Fruit fly (Drosophila melanogaster) whole organism, embryonic: ENCODE measurements around the gene Sec5.

Source experiments
- C15 ChIP-seq: fragments of 200-800 bp; sonication (Bioruptor generic); IDR thresholded peaks from 3 replicates; pipeline ENCODE4 v1.3.6; 2022; ENCODE audit warnings: missing biosample characterization, missing genetic modification characterization
- CG10321 ChIP-seq: fragments of 200-800 bp; sonication (Bioruptor generic); IDR thresholded peaks from 2 replicates; pipeline ENCODE4 v1.3.6; 2022; ENCODE audit warnings: missing biosample characterization, missing genetic modification characterization
- CG12155 ChIP-seq: fragments of 200-800 bp; sonication (Bioruptor generic); optimal IDR thresholded peaks from 3 replicates; lab custom pipeline; 2016; ENCODE audit warnings: missing biosample characterization, missing genetic modification characterization
- CG13424 ChIP-seq: fragments of 200-800 bp; sonication (Bioruptor generic); optimal IDR thresholded peaks from 2 replicates; lab custom pipeline; 2019; ENCODE audit warnings: missing biosample characterization, mild to moderate bottlenecking, missing genetic modification characterization, moderate library complexity
- CG14965 ChIP-seq: fragments of 200-800 bp; sonication (Bioruptor generic); optimal IDR thresholded peaks from 2 replicates; lab custom pipeline; 2016; ENCODE audit warnings: missing biosample characterization, missing genetic modification characterization, borderline replicate concordance
- CG1529 ChIP-seq: fragments of 200-800 bp; sonication (Bioruptor generic); optimal IDR thresholded peaks from 3 replicates; lab custom pipeline; 2018; ENCODE audit warnings: missing biosample characterization, missing genetic modification characterization
- CG16813 ChIP-seq: fragments of 200-800 bp; sonication (Bioruptor generic); IDR thresholded peaks from 3 replicates; pipeline ENCODE4 v1.3.6; 2022; ENCODE audit warnings: missing biosample characterization, missing genetic modification characterization; ENCODE audit not compliant: partially characterized antibody
- CG1792 ChIP-seq: fragments of 200-800 bp; sonication (Bioruptor generic); optimal IDR thresholded peaks from 2 replicates; lab custom pipeline; 2016; ENCODE audit warnings: missing biosample characterization, missing genetic modification characterization
- CG18476 ChIP-seq: fragments of 200-800 bp; sonication (Bioruptor generic); optimal IDR thresholded peaks from 2 replicates; lab custom pipeline; 2016; ENCODE audit warnings: missing biosample characterization, mild to moderate bottlenecking, missing genetic modification characterization
- CG18599 ChIP-seq: fragments of 200-800 bp; sonication (Bioruptor generic); optimal IDR thresholded peaks from 3 replicates; lab custom pipeline; 2017; ENCODE audit warnings: missing biosample characterization, missing genetic modification characterization, mild to moderate bottlenecking, moderate library complexity, missing genetic modification reagents
- CG18619 ChIP-seq: fragments of 200-800 bp; sonication (Bioruptor generic); optimal IDR thresholded peaks from 3 replicates; lab custom pipeline; 2017; ENCODE audit warnings: missing biosample characterization, mild to moderate bottlenecking, missing genetic modification characterization
- CG3163 ChIP-seq: fragments of 200-800 bp; sonication (Bioruptor generic); optimal IDR thresholded peaks from 3 replicates; lab custom pipeline; 2016; ENCODE audit warnings: missing biosample characterization, missing genetic modification characterization
- CG33213 ChIP-seq: fragments of 200-800 bp; sonication (Bioruptor generic); optimal IDR thresholded peaks from 3 replicates; lab custom pipeline; 2016; ENCODE audit warnings: missing biosample characterization, missing genetic modification characterization
- CG33557 ChIP-seq: fragments of 200-800 bp; sonication (Bioruptor generic); optimal IDR thresholded peaks from 2 replicates; lab custom pipeline; 2019; ENCODE audit warnings: missing biosample characterization, mild to moderate bottlenecking, missing genetic modification characterization, moderate library complexity
- CG3726 ChIP-seq: fragments of 200-800 bp; sonication (Bioruptor generic); IDR thresholded peaks from 3 replicates; pipeline ENCODE4, ENCODE4 v1.3.6; 2022; ENCODE audit warnings: missing biosample characterization, missing genetic modification characterization
- CG3995 ChIP-seq: fragments of 200-800 bp; sonication (Bioruptor generic); optimal IDR thresholded peaks from 3 replicates; lab custom pipeline; 2016; ENCODE audit warnings: missing biosample characterization, missing genetic modification characterization
- CG4328 ChIP-seq: fragments of 200-800 bp; sonication (Bioruptor generic); optimal IDR thresholded peaks from 3 replicates; lab custom pipeline; 2017; ENCODE audit warnings: missing biosample characterization, missing genetic modification reagents, missing genetic modification characterization
- CG4820 ChIP-seq: fragments of 200-800 bp; sonication (Bioruptor generic); optimal IDR thresholded peaks from 3 replicates; lab custom pipeline; 2016; ENCODE audit warnings: missing biosample characterization, missing genetic modification characterization
- CG8290 ChIP-seq, 3 experiments: fragments of 200-800 bp; sonication (Bioruptor generic); optimal IDR thresholded peaks; 2 replicates each; lab custom pipeline; 2016 to 2019; ENCODE audit warnings: missing biosample characterization in 3 of 3, missing genetic modification characterization in 3 of 3, mild to moderate bottlenecking in 2 of 3, moderate library complexity in 1 of 3
- CG8765 ChIP-seq: fragments of 200-800 bp; sonication (Bioruptor generic); IDR thresholded peaks from 2 replicates; pipeline ENCODE4 v1.3.6; 2022; ENCODE audit warnings: missing biosample characterization, missing genetic modification characterization
- CHES-1-like ChIP-seq: fragments of 200-800 bp; sonication (Bioruptor generic); optimal IDR thresholded peaks from 2 replicates; lab custom pipeline; 2016; ENCODE audit warnings: missing biosample characterization, missing genetic modification characterization
- Dfd ChIP-seq, 2 experiments: fragments of >200 bp; optimal IDR thresholded peaks; 2 replicates each; lab custom pipeline; 2017; ENCODE audit warnings: missing biosample characterization in 2 of 2, missing genetic modification characterization in 2 of 2
- Doc2 ChIP-seq: fragments of 200-800 bp; sonication (Bioruptor generic); IDR thresholded peaks from 2 replicates; pipeline ENCODE4 v1.3.6; 2022; ENCODE audit warnings: missing biosample characterization, missing genetic modification characterization
- Fer2 ChIP-seq: fragments of 200-800 bp; sonication (Bioruptor generic); optimal IDR thresholded peaks from 2 replicates; lab custom pipeline; 2018; ENCODE audit warnings: missing biosample characterization, mild to moderate bottlenecking, missing genetic modification characterization, moderate library complexity
- HLH3B ChIP-seq: fragments of 200-800 bp; sonication (Bioruptor generic); IDR thresholded peaks from 2 replicates; pipeline ENCODE4 v1.3.6; 2022; ENCODE audit warnings: missing biosample characterization, missing genetic modification characterization
- HLH54F ChIP-seq: fragments of 200-800 bp; sonication (Bioruptor generic); optimal IDR thresholded peaks from 3 replicates; lab custom pipeline; 2016; ENCODE audit warnings: missing biosample characterization, missing genetic modification characterization
- Kr ChIP-seq: fragments of 200-800 bp; sonication (Bioruptor generic); optimal IDR thresholded peaks from 2 replicates; lab custom pipeline; 2017; ENCODE audit warnings: missing biosample characterization, mild to moderate bottlenecking, missing genetic modification characterization
- Lim3 ChIP-seq: fragments of 200-800 bp; sonication (Bioruptor generic); IDR thresholded peaks from 2 replicates; pipeline ENCODE4 v1.3.6; 2022; ENCODE audit warnings: missing biosample characterization, missing genetic modification characterization
- MBD-R2 ChIP-seq: fragments of 200-800 bp; sonication (Bioruptor generic); IDR thresholded peaks from 2 replicates; pipeline ENCODE4 v1.3.6; 2022; ENCODE audit warnings: missing biosample characterization, missing genetic modification characterization
- Spps ChIP-seq: fragments of 200-800 bp; sonication (Bioruptor generic); optimal IDR thresholded peaks from 2 replicates; lab custom pipeline; 2018; ENCODE audit warnings: missing biosample characterization, mild to moderate bottlenecking, missing genetic modification characterization
- Taf1 ChIP-seq: fragments of 200-800 bp; sonication (Bioruptor generic); IDR thresholded peaks from 2 replicates; pipeline ENCODE4 v1.3.6; 2022; ENCODE audit warnings: missing biosample characterization, missing genetic modification characterization
- Vsx1 ChIP-seq: fragments of 200-800 bp; sonication (Bioruptor generic); optimal IDR thresholded peaks from 2 replicates; lab custom pipeline; 2017; ENCODE audit warnings: missing biosample characterization, mild to moderate bottlenecking, missing genetic modification characterization, missing genetic modification reagents
- ap ChIP-seq: fragments of 200-800 bp; sonication (Bioruptor generic); IDR thresholded peaks from 2 replicates; pipeline ENCODE4 v1.3.6; 2022; ENCODE audit warnings: missing biosample characterization, missing genetic modification characterization
- br ChIP-seq: fragments of >200 bp; optimal IDR thresholded peaks from 2 replicates; lab custom pipeline; 2017
- cato ChIP-seq: fragments of 200-800 bp; sonication (Bioruptor generic); optimal IDR thresholded peaks from 2 replicates; lab custom pipeline; 2016; ENCODE audit warnings: missing biosample characterization, missing genetic modification characterization, borderline replicate concordance
- dmrt11E ChIP-seq: fragments of 200-800 bp; sonication (Bioruptor generic); optimal IDR thresholded peaks from 3 replicates; lab custom pipeline; 2018; ENCODE audit warnings: missing biosample characterization, mild to moderate bottlenecking, missing genetic modification characterization, moderate library complexity
- ems ChIP-seq: fragments of 200-800 bp; sonication (Bioruptor generic); optimal IDR thresholded peaks from 3 replicates; lab custom pipeline; 2016; ENCODE audit warnings: missing biosample characterization, missing genetic modification characterization
- hb ChIP-seq: fragments of 200-800 bp; sonication (Bioruptor generic); IDR thresholded peaks from 3 replicates; pipeline ENCODE4 v1.3.6; 2022; ENCODE audit warnings: missing biosample characterization, missing genetic modification characterization; ENCODE audit not compliant: partially characterized antibody
- jing ChIP-seq: fragments of 200-800 bp; sonication (Bioruptor generic); optimal IDR thresholded peaks from 2 replicates; lab custom pipeline; 2018; ENCODE audit warnings: missing biosample characterization, mild to moderate bottlenecking, missing genetic modification characterization
- jumu ChIP-seq: fragments of 200-800 bp; sonication (Bioruptor generic); optimal IDR thresholded peaks from 3 replicates; lab custom pipeline; 2016; ENCODE audit warnings: missing biosample characterization, missing genetic modification characterization
- kay ChIP-seq: fragments of 200-800 bp; sonication (Bioruptor generic); optimal IDR thresholded peaks from 2 replicates; lab custom pipeline; 2016; ENCODE audit warnings: missing biosample characterization, missing genetic modification characterization
- kni ChIP-seq: fragments of 200-800 bp; sonication (Bioruptor generic); optimal IDR thresholded peaks from 3 replicates; lab custom pipeline; 2017; ENCODE audit warnings: mild to moderate bottlenecking, missing biosample characterization, missing genetic modification reagents, missing genetic modification characterization
- psq ChIP-seq: fragments of 200-800 bp; sonication (Bioruptor generic); optimal IDR thresholded peaks from 2 replicates; lab custom pipeline; 2017; ENCODE audit warnings: missing biosample characterization, missing genetic modification characterization
- ranshi ChIP-seq: fragments of 200-800 bp; sonication (Bioruptor generic); IDR thresholded peaks from 2 replicates; pipeline ENCODE4 v1.3.6; 2022; ENCODE audit warnings: missing biosample characterization, missing genetic modification characterization
- stc ChIP-seq: fragments of 200-800 bp; sonication (Bioruptor generic); IDR thresholded peaks from 2 replicates; pipeline ENCODE4 v1.3.6; 2022; ENCODE audit warnings: missing biosample characterization, missing genetic modification characterization
- toy ChIP-seq: fragments of 200-800 bp; sonication (Bioruptor generic); IDR thresholded peaks from 2 replicates; pipeline ENCODE4 v1.3.6; 2022; ENCODE audit warnings: missing biosample characterization, missing genetic modification characterization
- ttk ChIP-seq: fragments of 200-800 bp; sonication (Bioruptor generic); IDR thresholded peaks from 2 replicates; pipeline ENCODE4 v2.1.2; 2022; ENCODE audit warnings: missing biosample characterization, missing genetic modification characterization
- tx ChIP-seq: fragments of 200-800 bp; sonication (Bioruptor generic); optimal IDR thresholded peaks from 2 replicates; lab custom pipeline; 2016; ENCODE audit warnings: missing biosample characterization, missing genetic modification characterization
- vnd ChIP-seq: fragments of 200-800 bp; sonication (Bioruptor generic); IDR thresholded peaks from 3 replicates; pipeline ENCODE4 v1.3.6; 2022; ENCODE audit warnings: missing biosample characterization, missing genetic modification characterization; ENCODE audit not compliant: partially characterized antibody

Gene Sec5

dm6 chr2L:3507209-3508164 lies 50.4 kb downstream of the Sec5 start, which contains the start of gene tim (continued):
- no peak for TF ChIP-seq CG8290 (GFP tag; optimal IDR thresholded peaks at IDR 0.05; lab: Kevin White, UChicago)
- TF ChIP-seq CG8290 (tag; optimal IDR thresholded peaks at IDR 0.05; lab: Kevin White, UChicago): no peak
- no peak for TF ChIP-seq br (lab: Kevin White, UChicago)
- no peak for TF ChIP-seq CG8765
- TF ChIP-seq vnd (GFP tag; lab: Robert Waterston, UW): no peak
- no peak for TF ChIP-seq Dfd (GFP tag; optimal IDR thresholded peaks at IDR 0.05; lab: Kevin White, UChicago)
- no peak for TF ChIP-seq HLH54F (GFP tag; lab: Kevin White, UChicago)
- no peak for TF ChIP-seq C15
- 0 out of 2 replicates have a peak, but pooled peaks have one; percentile 14 for TF ChIP-seq ap
- TF ChIP-seq hb: no peak
- no peak; the same call in 1 of the 2 replicates for TF ChIP-seq MBD-R2 (GFP tag; lab: Robert Waterston, UW)
- TF ChIP-seq CG18599 (GFP tag; lab: Kevin White, UChicago): no peak
- no peak for TF ChIP-seq Vsx1 (GFP tag; lab: Kevin White, UChicago)
- no peak for TF ChIP-seq ttk
- no peak for TF ChIP-seq CG18476
- TF ChIP-seq stc (GFP tag; lab: Robert Waterston, UW): no peak
- peak; percentile 56 for TF ChIP-seq CG13424 (tag; lab: Kevin White, UChicago)
- no peak for TF ChIP-seq Doc2 (GFP tag; lab: Robert Waterston, UW)
- no peak for TF ChIP-seq CG3995 (GFP tag; lab: Kevin White, UChicago)
- no peak for TF ChIP-seq psq
- no peak for TF ChIP-seq Spps (tag; lab: Kevin White, UChicago)
- no peak for TF ChIP-seq jing (GFP tag; lab: Kevin White, UChicago)
- no peak for TF ChIP-seq CG33557
- TF ChIP-seq CG33213: no peak
- TF ChIP-seq tx (GFP tag; lab: Kevin White, UChicago): no peak
- TF ChIP-seq CG18619 (GFP tag; lab: Kevin White, UChicago): peak; percentile 41
- TF ChIP-seq Lim3 (GFP tag; lab: Robert Waterston, UW): no peak
- TF ChIP-seq CG4328 (GFP tag; lab: Kevin White, UChicago): no peak
- TF ChIP-seq kay (GFP tag; lab: Kevin White, UChicago): no peak
- no peak for TF ChIP-seq CG3163 (GFP tag; lab: Kevin White, UChicago)
- no peak for TF ChIP-seq CG1792 (GFP tag; lab: Kevin White, UChicago)
- no peak for TF ChIP-seq CHES-1-like (GFP tag; lab: Kevin White, UChicago)
- 0 out of 2 replicates have a peak, but pooled peaks have one; percentile 42 for TF ChIP-seq HLH3B (GFP tag; lab: Robert Waterston, UW)
- TF ChIP-seq CG14965 (GFP tag; lab: Kevin White, UChicago): no peak
- no peak for TF ChIP-seq CG10321 (GFP tag; lab: Robert Waterston, UW)
- no peak for TF ChIP-seq Fer2 (tag; lab: Kevin White, UChicago)
- no peak for TF ChIP-seq CG16813
- no peak for TF ChIP-seq dmrt11E
- no peak for TF ChIP-seq CG12155 (GFP tag; lab: Kevin White, UChicago)
- TF ChIP-seq jumu: no peak
- no peak for TF ChIP-seq Taf1 (GFP tag; lab: Robert Waterston, UW)
- TF ChIP-seq toy: no peak
- no peak for TF ChIP-seq ranshi (GFP tag; lab: Robert Waterston, UW)
- TF ChIP-seq CG1529: no peak
- TF ChIP-seq kni (GFP tag; lab: Kevin White, UChicago): no peak
- no peak for TF ChIP-seq CG4820 (GFP tag; lab: Kevin White, UChicago)
- TF ChIP-seq ems (GFP tag; lab: Kevin White, UChicago): no peak
- no peak for TF ChIP-seq Kr
- TF ChIP-seq CG3726: no peak
- TF ChIP-seq cato (GFP tag; lab: Kevin White, UChicago): no peak
